Worm (Caenorhabditis elegans) whole organism, young adult: ENCODE data around the gene dph-3.

ENCODE experiments used
- B0019.2 ChIP-seq: fragments of 200-800 bp; sonication (Bioruptor generic); conservative IDR thresholded peaks from 2 replicates; pipeline ENCODE4 v1.3.6; 2022; ENCODE audit warnings: missing genetic modification reagents, missing genetic modification characterization, missing compliant biosample characterization
- B0261.1 ChIP-seq: sonication (generic microtip); optimal IDR thresholded peaks from 2 replicates; lab custom pipeline; 2016; ENCODE audit warnings: mild to moderate bottlenecking, missing genetic modification characterization, moderate library complexity, missing compliant biosample characterization
- F57C9.4 ChIP-seq: sonication (generic microtip); optimal IDR thresholded peaks from 2 replicates; lab custom pipeline; 2017; ENCODE audit warnings: mild to moderate bottlenecking, missing genetic modification characterization, missing compliant biosample characterization
- pbrm-1 ChIP-seq: fragments of 200-800 bp; sonication (Bioruptor generic); IDR thresholded peaks from 2 replicates; pipeline ENCODE4 v1.3.6; 2022; ENCODE audit warnings: missing genetic modification reagents, missing genetic modification characterization, missing compliant biosample characterization

ce11 chrIV:9679296-9679695 is 27.7 kb upstream of the dph-3 start:
- TF ChIP-seq F57C9.4 (tag; lab: Kevin White, UChicago) (no peak), pbrm-1 (GFP tag; lab: Robert Waterston, UW) (no peak), B0019.2 (no peak), B0261.1 (tag; lab: Kevin White, UChicago) (no peak)
